Worm (Caenorhabditis elegans): ENCODE measurements around the gene F44D12.6.

The F44D12.6 gene

DNA sequence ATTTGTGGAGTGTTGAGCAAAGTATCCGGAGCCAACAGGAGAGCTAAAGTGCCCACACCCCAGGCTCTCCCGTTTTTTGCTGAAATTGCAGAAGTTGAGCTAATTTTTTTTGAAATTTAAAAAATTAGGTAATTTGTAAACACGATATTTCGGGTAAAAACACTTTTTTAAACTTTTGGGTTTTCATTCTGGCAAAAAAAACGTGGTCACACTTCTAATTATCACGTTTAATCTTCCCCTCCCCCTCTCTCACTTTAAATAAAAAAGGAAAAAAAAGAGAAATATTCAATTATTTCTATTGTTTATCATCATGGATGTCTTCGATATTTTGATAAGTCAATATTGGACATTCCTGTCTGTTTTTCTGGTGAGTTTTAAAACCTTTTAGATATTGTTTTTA lies at the start of gene F44D12.6:
Gene F44D12.6 (plus strand): TSS at position 301 of the 400 bp plus-strand sequence.
- TF ChIP-seq hnd-1 (tag; optimal IDR thresholded peaks at IDR 0.05): no peak
- TF ChIP-seq B0310.2 (tag; optimal IDR thresholded peaks at IDR 0.05): no peak
- TF ChIP-seq hmbx-1 (tag; optimal IDR thresholded peaks at IDR 0.05): no peak
- TF ChIP-seq F13C5.2 (tag; optimal IDR thresholded peaks at IDR 0.05): no peak
- TF ChIP-seq hmg-4 (GFP tag; optimal IDR thresholded peaks at IDR 0.05): no peak
- TF ChIP-seq tra-4 (tag; optimal IDR thresholded peaks at IDR 0.05): no peak
- no peak for TF ChIP-seq aly-1 (tag; optimal IDR thresholded peaks at IDR 0.05)
- TF ChIP-seq scrt-1 (GFP tag; IDR thresholded peaks at IDR 0.05): no peak
- no peak for TF ChIP-seq sea-1 (GFP tag; conservative IDR thresholded peaks at IDR 0.05)

DNA sequence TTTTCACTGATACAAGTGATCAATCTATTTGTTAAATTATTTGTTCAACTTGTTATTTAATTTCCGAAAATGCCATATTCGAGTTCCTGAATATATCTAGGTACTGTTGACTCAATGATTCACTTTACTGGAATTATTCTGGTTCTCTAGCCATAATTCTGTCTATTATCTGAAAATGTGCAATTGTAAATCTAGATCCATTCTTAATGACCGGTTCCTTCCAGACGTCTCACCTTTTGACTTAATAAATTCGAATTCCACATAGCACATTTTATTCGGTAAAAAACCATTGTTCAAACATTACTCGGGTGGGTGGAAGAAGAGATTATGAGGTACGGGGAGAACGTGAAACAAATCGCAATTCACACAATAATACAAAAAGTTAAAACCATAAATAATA lies 43.7 kb upstream of the F44D12.6 start:
- no peak for TF ChIP-seq ceh-36 (tag; optimal IDR thresholded peaks at IDR 0.05)

DNA sequence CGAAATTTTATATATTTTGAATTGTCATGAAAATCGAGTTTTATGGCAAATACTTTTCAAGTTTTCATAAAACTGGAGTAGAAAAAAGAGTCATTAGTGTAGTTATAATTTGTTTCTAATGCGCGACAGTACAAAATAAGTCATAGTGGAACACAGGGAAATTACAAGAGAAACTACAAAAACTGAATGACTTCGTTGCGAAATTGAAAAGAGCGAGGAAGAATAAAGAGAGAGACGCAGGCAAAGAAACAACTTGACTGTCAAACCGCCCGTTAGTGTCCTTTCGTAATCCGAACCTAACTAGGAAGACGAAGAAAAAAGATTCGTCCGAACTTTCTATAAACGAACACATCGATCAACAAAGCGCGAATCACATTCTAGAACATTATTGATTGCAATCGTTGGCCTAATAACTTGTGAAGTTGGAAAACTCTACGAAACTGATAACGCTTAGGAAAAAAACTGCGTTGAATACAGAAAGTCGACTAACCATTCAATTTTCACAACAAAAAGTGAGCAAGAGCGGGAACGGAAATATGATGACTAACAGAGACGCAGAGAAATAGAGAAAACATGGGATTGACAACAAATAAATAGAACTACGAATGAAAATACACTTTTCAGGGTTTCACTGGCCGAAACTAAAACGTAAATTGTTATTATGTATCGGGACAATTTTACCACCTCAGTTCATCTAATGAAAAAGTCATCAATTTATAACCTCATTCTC lies 39.6 kb upstream of the F44D12.6 start:
- TF ChIP-seq tbx-37 (GFP tag; conservative IDR thresholded peaks at IDR 0.05) (no peak), F13C5.2 (tag; optimal IDR thresholded peaks at IDR 0.05) (no peak), ets-7 (tag; optimal IDR thresholded peaks at IDR 0.05) (no peak), pes-1 (GFP tag; IDR thresholded peaks at IDR 0.05) (no peak), ceh-36 (tag; optimal IDR thresholded peaks at IDR 0.05) (no peak), B0310.2 (tag; optimal IDR thresholded peaks at IDR 0.05) (no peak), hnd-1 (tag; optimal IDR thresholded peaks at IDR 0.05) (no peak), hmbx-1 (tag; optimal IDR thresholded peaks at IDR 0.05) (no peak), ama-1 (optimal IDR thresholded peaks at IDR 0.05) (no peak), flt-1 (GFP tag; IDR thresholded peaks at IDR 0.05) (no peak), sea-1 (GFP tag; conservative IDR thresholded peaks at IDR 0.05) (no peak), tra-4 (tag; optimal IDR thresholded peaks at IDR 0.05) (no peak)

DNA sequence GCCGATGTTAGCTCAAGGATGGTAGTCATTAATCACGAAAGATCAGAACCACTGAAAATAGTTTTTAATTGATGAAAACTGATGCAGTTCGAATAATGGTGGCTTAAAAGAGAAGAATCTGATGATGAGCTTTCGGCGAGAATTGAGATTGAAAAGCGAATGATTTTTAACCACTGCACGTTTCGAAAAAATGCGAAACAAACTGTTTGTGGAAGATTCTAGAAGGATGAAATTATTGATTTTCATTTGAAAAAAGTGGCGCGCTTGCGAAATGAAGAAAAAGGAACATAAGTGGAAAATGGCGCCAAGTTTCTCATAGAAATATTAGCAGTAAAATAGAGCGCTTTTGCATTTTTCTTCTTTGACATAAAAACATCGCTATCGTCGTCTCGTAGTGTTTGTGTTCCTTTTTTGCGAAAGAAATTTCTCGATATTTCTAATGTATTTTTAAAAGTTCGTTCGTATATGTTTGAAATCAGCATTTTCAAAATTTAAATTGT lies 38.2 kb upstream of the F44D12.6 start, which contains the start of gene uba-1:
Gene uba-1 (minus strand): TSS at position 51 of the 500 bp plus-strand sequence.
- no peak for TF ChIP-seq F13C5.2 (tag; optimal IDR thresholded peaks at IDR 0.05)
- peak; percentile 61 for TF ChIP-seq ama-1 (optimal IDR thresholded peaks at IDR 0.05)

DNA sequence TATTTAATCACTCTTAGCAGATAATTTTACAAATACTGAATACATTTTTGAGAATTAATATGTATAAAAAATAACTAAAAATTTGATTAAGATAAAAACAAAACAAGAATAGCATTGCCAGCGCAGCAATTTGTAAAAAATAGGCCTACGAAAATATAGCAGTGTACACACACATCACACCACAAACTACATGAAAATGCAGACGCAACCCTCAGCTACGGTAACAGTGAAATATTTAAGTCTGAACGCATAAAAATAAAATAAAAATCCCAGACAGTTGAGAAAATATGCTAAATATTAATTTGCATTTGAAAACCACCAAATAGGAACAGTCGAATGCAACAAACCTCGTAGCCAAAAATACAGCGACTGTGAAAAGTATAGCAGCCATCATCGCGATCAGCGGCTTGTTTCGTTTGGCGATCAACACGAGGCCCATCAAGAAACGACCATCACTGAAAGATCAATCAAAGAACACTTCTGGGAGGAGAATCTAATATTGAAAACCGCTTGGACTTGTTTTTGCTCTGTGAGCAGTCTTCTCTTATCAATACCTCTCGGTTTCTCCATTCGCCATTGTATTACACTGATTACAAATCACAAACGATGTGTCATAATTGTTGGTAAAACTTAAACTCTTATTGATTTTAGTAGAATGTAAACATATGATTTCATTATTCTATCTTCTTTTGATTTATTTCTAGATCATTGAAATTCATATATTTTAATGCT lies 34.5 kb upstream of the F44D12.6 start, which contains the start of gene pyp-1:
Gene pyp-1 (minus strand): TSS at position 439 of the 732 bp plus-strand sequence.
- TF ChIP-seq pes-1 (GFP tag; IDR thresholded peaks at IDR 0.05): no peak
- no peak for TF ChIP-seq ets-7 (tag; optimal IDR thresholded peaks at IDR 0.05)

DNA sequence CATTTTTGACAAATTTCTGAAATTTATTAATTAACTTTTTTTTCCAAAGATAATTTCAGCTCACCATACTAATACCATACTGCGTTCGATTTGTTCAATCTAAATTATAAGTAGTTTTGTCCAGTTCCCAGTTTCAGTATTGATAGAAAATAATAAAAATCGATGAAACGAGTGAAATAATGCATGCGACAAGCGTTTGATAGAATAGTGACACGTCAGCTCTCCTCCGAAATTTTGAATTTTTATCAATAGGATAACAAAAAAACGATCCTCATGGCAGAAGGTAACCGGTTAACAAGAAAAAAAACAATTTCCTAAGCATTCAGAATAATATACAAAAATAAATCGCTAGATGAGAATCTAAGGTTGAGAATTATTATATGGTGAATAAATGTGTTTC lies 31.4 kb upstream of the F44D12.6 start, which contains the start of gene C47E12.3:
Gene C47E12.3 (minus strand): TSS at position 101 of the 400 bp plus-strand sequence.
- TF ChIP-seq B0310.2 (tag; optimal IDR thresholded peaks at IDR 0.05): no peak
- no peak for TF ChIP-seq tbx-37 (GFP tag; conservative IDR thresholded peaks at IDR 0.05)
- TF ChIP-seq hmg-4 (GFP tag; optimal IDR thresholded peaks at IDR 0.05): no peak
- no peak for TF ChIP-seq aly-1 (tag; optimal IDR thresholded peaks at IDR 0.05)
- TF ChIP-seq F13C5.2 (tag; optimal IDR thresholded peaks at IDR 0.05): no peak
- no peak for TF ChIP-seq flt-1 (GFP tag; IDR thresholded peaks at IDR 0.05)
- TF ChIP-seq pes-1 (GFP tag; IDR thresholded peaks at IDR 0.05): no peak
- no peak for TF ChIP-seq ama-1 (optimal IDR thresholded peaks at IDR 0.05)
- TF ChIP-seq ceh-13 (GFP tag; optimal IDR thresholded peaks at IDR 0.05): no peak
- no peak for TF ChIP-seq hmbx-1 (tag; optimal IDR thresholded peaks at IDR 0.05)
- TF ChIP-seq tra-4 (tag; optimal IDR thresholded peaks at IDR 0.05): no peak
- TF ChIP-seq hnd-1 (tag; optimal IDR thresholded peaks at IDR 0.05): no peak

DNA sequence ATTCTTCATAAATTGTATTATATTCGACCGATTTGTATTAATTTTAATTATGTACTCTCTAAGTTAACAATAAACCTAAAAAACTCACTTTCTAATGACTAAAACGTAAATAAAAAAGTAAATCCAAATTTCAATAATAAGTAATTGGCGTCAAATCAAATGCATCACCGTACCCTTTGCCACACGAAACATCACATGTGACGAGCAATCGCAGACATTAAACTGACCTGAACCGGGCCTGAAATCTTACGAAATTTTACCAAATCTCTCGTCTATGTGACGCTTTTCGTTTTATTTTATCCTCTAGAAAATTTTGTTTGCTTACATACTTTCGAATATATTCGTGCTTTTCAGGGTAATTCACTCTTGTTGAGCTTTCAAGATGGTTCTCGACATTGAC lies 29.8 kb upstream of the F44D12.6 start, which contains the start of the genes C47E12.2 and sars-1:
Gene C47E12.2 (minus strand): TSS at position 131 of the 400 bp plus-strand sequence.
Gene sars-1 (plus strand): TSS at position 355 of the 400 bp plus-strand sequence.
- TF ChIP-seq aly-1 (tag; optimal IDR thresholded peaks at IDR 0.05) (no peak), ets-7 (tag; optimal IDR thresholded peaks at IDR 0.05) (no peak), pes-1 (GFP tag; IDR thresholded peaks at IDR 0.05) (no peak), ceh-13 (GFP tag; optimal IDR thresholded peaks at IDR 0.05) (no peak), ceh-36 (tag; optimal IDR thresholded peaks at IDR 0.05) (no peak), hmbx-1 (tag; optimal IDR thresholded peaks at IDR 0.05) (no peak), sea-1 (GFP tag; conservative IDR thresholded peaks at IDR 0.05) (no peak), scrt-1 (GFP tag; IDR thresholded peaks at IDR 0.05) (no peak), hnd-1 (tag; optimal IDR thresholded peaks at IDR 0.05) (no peak), ama-1 (optimal IDR thresholded peaks at IDR 0.05) (no peak), flt-1 (GFP tag; IDR thresholded peaks at IDR 0.05) (no peak), B0310.2 (tag; optimal IDR thresholded peaks at IDR 0.05) (no peak), tbx-11 (GFP tag; IDR thresholded peaks at IDR 0.05) (no peak), tbx-37 (GFP tag; conservative IDR thresholded peaks at IDR 0.05) (no peak), tra-4 (tag; optimal IDR thresholded peaks at IDR 0.05) (no peak), F13C5.2 (tag; optimal IDR thresholded peaks at IDR 0.05) (no peak), hmg-4 (GFP tag; optimal IDR thresholded peaks at IDR 0.05) (no peak)

DNA sequence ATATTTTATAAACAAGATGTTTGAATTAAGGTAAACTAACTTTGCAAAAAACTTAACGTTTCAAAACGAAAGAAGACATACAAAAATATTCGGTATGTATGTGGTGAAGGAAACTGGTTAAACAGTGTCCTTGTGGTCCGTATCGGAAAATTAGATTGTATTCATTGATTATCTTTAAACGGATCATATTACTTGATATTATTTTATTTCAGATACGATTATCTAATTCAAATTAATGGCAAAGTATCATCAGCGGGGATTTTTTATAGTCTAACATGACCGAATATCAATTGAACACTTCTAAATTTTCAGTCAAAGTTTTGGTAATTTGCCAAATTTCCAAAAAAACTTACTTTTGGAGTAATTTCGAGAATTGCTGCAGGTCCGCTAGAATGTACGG lies 26.4 kb upstream of the F44D12.6 start, which contains the start of gene C47E12.13:
Gene C47E12.13 (minus strand): TSS at position 101 of the 400 bp plus-strand sequence.
- no peak for TF ChIP-seq tra-4 (tag; optimal IDR thresholded peaks at IDR 0.05)
- no peak for TF ChIP-seq B0310.2 (tag; optimal IDR thresholded peaks at IDR 0.05)
- no peak for TF ChIP-seq ets-7 (tag; optimal IDR thresholded peaks at IDR 0.05)
- TF ChIP-seq tbx-37 (GFP tag; conservative IDR thresholded peaks at IDR 0.05): no peak
- TF ChIP-seq F13C5.2 (tag; optimal IDR thresholded peaks at IDR 0.05): no peak
- TF ChIP-seq sea-1 (GFP tag; conservative IDR thresholded peaks at IDR 0.05): no peak
- no peak for TF ChIP-seq hnd-1 (tag; optimal IDR thresholded peaks at IDR 0.05)
- no peak for TF ChIP-seq hmg-4 (GFP tag; optimal IDR thresholded peaks at IDR 0.05)
- TF ChIP-seq aly-1 (tag; optimal IDR thresholded peaks at IDR 0.05): no peak
- no peak for TF ChIP-seq hmbx-1 (tag; optimal IDR thresholded peaks at IDR 0.05)
- no peak for TF ChIP-seq ceh-36 (tag; optimal IDR thresholded peaks at IDR 0.05)
- TF ChIP-seq ceh-13 (GFP tag; optimal IDR thresholded peaks at IDR 0.05): no peak
- no peak for TF ChIP-seq ama-1 (optimal IDR thresholded peaks at IDR 0.05)
- no peak for TF ChIP-seq flt-1 (GFP tag; IDR thresholded peaks at IDR 0.05)
- no peak for TF ChIP-seq tbx-11 (GFP tag; IDR thresholded peaks at IDR 0.05)
- TF ChIP-seq scrt-1 (GFP tag; IDR thresholded peaks at IDR 0.05): no peak
